Worm (Caenorhabditis elegans) whole organism, L2 larva: ENCODE results near the gene Y53C12A.8.
"Not testable (repeated sequence)": the region's sequence is repeated elsewhere in the genome, so short reads cannot be mapped to it uniquely, and the experiment has no call there.

ENCODE experiments used
- C34F6.9 ChIP-seq: fragments of 150-350 bp; optimal IDR thresholded peaks from 2 replicates; lab custom pipeline; 2014; ENCODE audit warnings: missing biosample characterization, missing genetic modification characterization
- F13H6.1 ChIP-seq: sonication (generic microtip); optimal IDR thresholded peaks from 2 replicates; lab custom pipeline; 2016; ENCODE audit warnings: missing genetic modification characterization, missing compliant biosample characterization
- R02D3.7 ChIP-seq: fragments of 150-350 bp; optimal IDR thresholded peaks from 2 replicates; lab custom pipeline; 2014; ENCODE audit warnings: missing biosample characterization, missing genetic modification characterization
- Y55F3AM.14 ChIP-seq: fragments of 200-800 bp; sonication (Bioruptor generic); optimal IDR thresholded peaks from 2 replicates; lab custom pipeline; 2018; ENCODE audit warnings: mild to moderate bottlenecking, missing genetic modification characterization, missing compliant biosample characterization
- aly-2 ChIP-seq: fragments of 150-350 bp; optimal IDR thresholded peaks from 2 replicates; lab custom pipeline; 2014; ENCODE audit warnings: missing biosample characterization, missing genetic modification characterization
- blmp-1 ChIP-seq: sonication (generic microtip); optimal IDR thresholded peaks from 2 replicates; lab custom pipeline; 2017; ENCODE audit warnings: missing genetic modification characterization, mild to moderate bottlenecking, missing compliant biosample characterization, antibody characterized with exemption, moderate library complexity; ENCODE audit not compliant: insufficient read depth
- ceh-16 ChIP-seq: fragments of 150-350 bp; optimal IDR thresholded peaks from 2 replicates; lab custom pipeline; 2014; ENCODE audit warnings: missing biosample characterization, missing genetic modification characterization
- ceh-82 ChIP-seq: fragments of 150-350 bp; optimal IDR thresholded peaks from 2 replicates; lab custom pipeline; 2014; ENCODE audit warnings: missing biosample characterization, missing genetic modification characterization
- dmd-4 ChIP-seq: sonication (generic microtip); optimal IDR thresholded peaks from 2 replicates; lab custom pipeline; 2017; ENCODE audit warnings: missing biosample characterization, missing genetic modification characterization
- egl-27 ChIP-seq: sonication (generic microtip); optimal IDR thresholded peaks from 3 replicates; lab custom pipeline; 2017; ENCODE audit warnings: missing biosample characterization, missing genetic modification reagents, missing genetic modification characterization
- elt-3 ChIP-seq: sonication (generic microtip); optimal IDR thresholded peaks from 2 replicates; lab custom pipeline; 2017; ENCODE audit warnings: missing biosample characterization, missing genetic modification characterization
- fos-1 ChIP-seq: fragments of 150-350 bp; optimal IDR thresholded peaks from 2 replicates; lab custom pipeline; 2014; ENCODE audit warnings: missing biosample characterization, missing genetic modification characterization
- lin-13 ChIP-seq: fragments of 150-350 bp; optimal IDR thresholded peaks from 2 replicates; lab custom pipeline; 2014; ENCODE audit warnings: missing biosample characterization, missing genetic modification reagents, missing genetic modification characterization
- lin-39 ChIP-seq: fragments of 150-350 bp; optimal IDR thresholded peaks from 2 replicates; lab custom pipeline; 2014; ENCODE audit warnings: missing biosample characterization, missing genetic modification reagents, missing genetic modification characterization
- lsy-2 ChIP-seq, 2 experiments: fragments of 150-350 bp in 1 of 2; sonication (generic microtip) in 1 of 2; optimal IDR thresholded peaks; 2 replicates each; lab custom pipeline; 2014 to 2017; ENCODE audit warnings: missing biosample characterization in 2 of 2, missing genetic modification characterization in 2 of 2
- mab-5 ChIP-seq: fragments of 150-350 bp; optimal IDR thresholded peaks from 2 replicates; lab custom pipeline; 2014; ENCODE audit warnings: missing biosample characterization, missing genetic modification characterization
- mbf-1 ChIP-seq: sonication (generic microtip); optimal IDR thresholded peaks from 2 replicates; lab custom pipeline; 2017; ENCODE audit warnings: missing biosample characterization, missing genetic modification characterization
- mdl-1 ChIP-seq, 2 experiments: fragments of 150-350 bp in 1 of 2; sonication (generic microtip) in 1 of 2; optimal IDR thresholded peaks; 2 replicates each; lab custom pipeline; 2017; ENCODE audit warnings: missing biosample characterization in 2 of 2, missing genetic modification characterization in 2 of 2
- nhr-10 ChIP-seq: sonication (generic microtip); optimal IDR thresholded peaks from 2 replicates; lab custom pipeline; 2017; ENCODE audit warnings: missing biosample characterization, missing genetic modification characterization
- nhr-21 ChIP-seq: fragments of 150-350 bp; optimal IDR thresholded peaks from 2 replicates; lab custom pipeline; 2014; ENCODE audit warnings: missing biosample characterization, missing genetic modification characterization
- nhr-23 ChIP-seq: fragments of 150-350 bp; optimal IDR thresholded peaks from 2 replicates; lab custom pipeline; 2014; ENCODE audit warnings: missing biosample characterization, missing genetic modification reagents, missing genetic modification characterization
- nhr-237 ChIP-seq: fragments of 150-350 bp; optimal IDR thresholded peaks from 2 replicates; lab custom pipeline; 2014; ENCODE audit warnings: missing biosample characterization, missing genetic modification characterization
- skn-1 ChIP-seq: sonication (generic microtip); optimal IDR thresholded peaks from 2 replicates; lab custom pipeline; 2017; ENCODE audit warnings: missing biosample characterization, missing genetic modification characterization
- sma-9 ChIP-seq, 2 experiments: fragments of 150-350 bp in 1 of 2; sonication (generic microtip) in 1 of 2; optimal IDR thresholded peaks; 2 replicates each; lab custom pipeline; 2014 to 2016; ENCODE audit warnings: missing genetic modification characterization in 2 of 2, mild to moderate bottlenecking in 1 of 2, missing biosample characterization in 1 of 2, missing compliant biosample characterization in 1 of 2, missing genetic modification reagents in 1 of 2, moderate library complexity in 1 of 2
- snpc-4 ChIP-seq: fragments of 150-350 bp; optimal IDR thresholded peaks from 2 replicates; lab custom pipeline; 2014; ENCODE audit warnings: missing biosample characterization, missing genetic modification characterization
- unc-39 ChIP-seq: fragments of 150-350 bp; optimal IDR thresholded peaks from 2 replicates; lab custom pipeline; 2014; ENCODE audit warnings: missing biosample characterization, missing genetic modification characterization
- unc-55 ChIP-seq: fragments of 150-350 bp; sonication (generic microtip); optimal IDR thresholded peaks from 3 replicates; lab custom pipeline; 2014; ENCODE audit warnings: missing biosample characterization, missing genetic modification reagents, missing genetic modification characterization
- unc-62 ChIP-seq: fragments of 150-350 bp; optimal IDR thresholded peaks from 2 replicates; lab custom pipeline; 2014; ENCODE audit warnings: missing biosample characterization, missing genetic modification reagents, missing genetic modification characterization
- zag-1 ChIP-seq: fragments of 150-350 bp; optimal IDR thresholded peaks from 2 replicates; lab custom pipeline; 2014; ENCODE audit warnings: missing biosample characterization, missing genetic modification characterization
- ztf-1 ChIP-seq: fragments of 200-800 bp; sonication (Bioruptor generic); conservative IDR thresholded peaks from 2 replicates; pipeline ENCODE4 v1.3.6; 2022; ENCODE audit warnings: missing genetic modification characterization, missing compliant biosample characterization
- ztf-11 ChIP-seq: sonication (generic microtip); optimal IDR thresholded peaks from 2 replicates; lab custom pipeline; 2017; ENCODE audit warnings: missing biosample characterization, missing genetic modification characterization
- ztf-4 ChIP-seq: fragments of 150-350 bp; optimal IDR thresholded peaks from 2 replicates; lab custom pipeline; 2014; ENCODE audit warnings: missing biosample characterization, missing genetic modification characterization

Gene Y53C12A.8

ce11 chrII:9731810-9732209, 31.5 kb upstream of the Y53C12A.8 start, which contains the start of gene mab-3:
Gene mab-3, plus strand, starts transcription at chrII:9732137.
- not testable (repeated sequence) for TF ChIP-seq unc-39 (tag; lab: Kevin White, UChicago); ztf-4 (tag; lab: Kevin White, UChicago); mbf-1
- TF ChIP-seq, all 48 proteins: peak for 0; not testable (repeated sequence) for 48

- TF ChIP-seq nhr-237 (tag; lab: Kevin White, UChicago), result no peak
- no peak for TF ChIP-seq dmd-4 (tag; lab: Kevin White, UChicago)
Observed at ce11 chrII:9729866-9730265, 29.6 kb upstream of the Y53C12A.8 start.

ce11 chrII:9729196-9729595, 28.9 kb upstream of the Y53C12A.8 start:
- TF ChIP-seq fos-1 (tag; lab: Kevin White, UChicago) (peak; percentile 2), nhr-237 (tag; lab: Kevin White, UChicago) (no peak), lin-39 (tag; lab: Kevin White, UChicago) (no peak), snpc-4 (tag; lab: Kevin White, UChicago) (no peak), nhr-21 (tag; lab: Kevin White, UChicago) (peak; percentile 34), aly-2 (no peak), unc-62 (GFP tag; lab: Kevin White, UChicago) (no peak), elt-3 (tag; lab: Kevin White, UChicago) (no peak), ztf-1 (GFP tag; lab: Robert Waterston, UW) (no peak), Y55F3AM.14 (no peak), lin-13 (GFP tag; lab: Kevin White, UChicago) (no peak), egl-27 (peak; percentile 65), zag-1 (no peak), unc-39 (tag; lab: Kevin White, UChicago) (no peak), R02D3.7 (tag; lab: Kevin White, UChicago) (no peak), blmp-1 (tag; lab: Kevin White, UChicago) (peak; percentile 31), mab-5 (no peak), F13H6.1 (tag; lab: Kevin White, UChicago) (peak; percentile 44)

ce11 chrII:9728506-9728905, 28.2 kb upstream of the Y53C12A.8 start:
- TF ChIP-seq unc-55 (GFP tag; lab: Kevin White, UChicago) (peak; percentile 32), lsy-2 (tag; optimal IDR thresholded peaks at IDR 0.05; lab: Kevin White, UChicago) (peak in 1 of 2 experiments; percentile 2), nhr-21 (tag; lab: Kevin White, UChicago) (no peak)

ce11 chrII:9727192-9727699, 27.0 kb upstream of the Y53C12A.8 start:
- TF ChIP-seq ztf-11 (no peak), unc-55 (GFP tag; lab: Kevin White, UChicago) (peak; percentile 58), lsy-2 (tag; optimal IDR thresholded peaks at IDR 0.05; lab: Kevin White, UChicago) (peak in 1 of 2 experiments; percentile 37), F13H6.1 (tag; lab: Kevin White, UChicago) (peak; percentile 10), C34F6.9 (tag; lab: Kevin White, UChicago) (peak; percentile 42)

- no peak for TF ChIP-seq sma-9 (GFP tag; optimal IDR thresholded peaks at IDR 0.05; lab: Kevin White, UChicago)
- TF ChIP-seq sma-9 (tag; optimal IDR thresholded peaks at IDR 0.05; lab: Kevin White, UChicago), result no peak
- no peak for TF ChIP-seq skn-1 (tag; lab: Kevin White, UChicago)
- no peak for TF ChIP-seq nhr-237 (tag; lab: Kevin White, UChicago)
- TF ChIP-seq ztf-4 (tag; lab: Kevin White, UChicago), result no peak
- TF ChIP-seq nhr-23, result no peak
- TF ChIP-seq blmp-1 (tag; lab: Kevin White, UChicago), result no peak
- no peak for TF ChIP-seq snpc-4 (tag; lab: Kevin White, UChicago)
- no peak for TF ChIP-seq F13H6.1 (tag; lab: Kevin White, UChicago)
- no peak for TF ChIP-seq mdl-1 (tag; optimal IDR thresholded peaks at IDR 0.05; lab: Kevin White, UChicago)
- no peak for TF ChIP-seq ceh-82 (tag; lab: Kevin White, UChicago)
- TF ChIP-seq R02D3.7 (tag; lab: Kevin White, UChicago), result no peak
- TF ChIP-seq ceh-16 (tag; lab: Kevin White, UChicago), result no peak
- TF ChIP-seq lin-13 (GFP tag; lab: Kevin White, UChicago), result no peak
- no peak for TF ChIP-seq nhr-10 (tag; lab: Kevin White, UChicago)
Observed at ce11 chrII:9725056-9725455, 24.8 kb upstream of the Y53C12A.8 start.
